Fruit fly (Drosophila melanogaster) whole organism, embryonic: ENCODE measurements around the gene CCHa2.
A peak's percentile ranks its signal among the peaks of the same experiment; 100 is the strongest.

Experiments
- Abd-B ChIP-seq: fragments of 200-800 bp; sonication (Bioruptor generic); optimal IDR thresholded peaks from 2 replicates; lab custom pipeline; 2018; ENCODE audit warnings: missing biosample characterization, mild to moderate bottlenecking, missing genetic modification characterization, moderate library complexity
- Atf-2 ChIP-seq: fragments of 200-800 bp; sonication (Bioruptor generic); optimal IDR thresholded peaks from 2 replicates; lab custom pipeline; 2016; ENCODE audit warnings: missing biosample characterization, missing genetic modification characterization
- Atf3 ChIP-seq: fragments of 200-800 bp; sonication (Bioruptor generic); optimal IDR thresholded peaks from 3 replicates; lab custom pipeline; 2016; ENCODE audit warnings: missing biosample characterization, missing genetic modification characterization
- CG10462 ChIP-seq: fragments of 200-800 bp; sonication (Bioruptor generic); optimal IDR thresholded peaks from 2 replicates; lab custom pipeline; 2016; ENCODE audit warnings: missing biosample characterization, missing genetic modification characterization
- CG11085 ChIP-seq: fragments of 200-800 bp; sonication (Bioruptor generic); IDR thresholded peaks from 2 replicates; pipeline ENCODE4 v1.3.6; 2022; ENCODE audit warnings: missing biosample characterization, missing genetic modification characterization
- CG12659 ChIP-seq: fragments of 200-800 bp; sonication (Bioruptor generic); optimal IDR thresholded peaks from 3 replicates; lab custom pipeline; 2017; ENCODE audit warnings: mild to moderate bottlenecking, missing biosample characterization, missing genetic modification reagents, missing genetic modification characterization
- CG12769 ChIP-seq: fragments of 200-800 bp; sonication (Bioruptor generic); optimal IDR thresholded peaks from 2 replicates; lab custom pipeline; 2019; ENCODE audit warnings: missing biosample characterization, mild to moderate bottlenecking, missing genetic modification characterization, moderate library complexity
- CG14710 ChIP-seq: fragments of 200-800 bp; sonication (Bioruptor generic); optimal IDR thresholded peaks from 3 replicates; lab custom pipeline; 2019; ENCODE audit warnings: missing biosample characterization, mild to moderate bottlenecking, missing genetic modification characterization, moderate library complexity
- CG15073 ChIP-seq: fragments of 200-800 bp; sonication (Bioruptor generic); optimal IDR thresholded peaks from 2 replicates; lab custom pipeline; 2016; ENCODE audit warnings: missing biosample characterization, missing genetic modification characterization
- CG15601 ChIP-seq: fragments of 200-800 bp; sonication (Bioruptor generic); optimal IDR thresholded peaks from 3 replicates; lab custom pipeline; 2019; ENCODE audit warnings: missing biosample characterization, mild to moderate bottlenecking, missing genetic modification characterization, moderate library complexity
- CG15696 ChIP-seq: fragments of 200-800 bp; sonication (Bioruptor generic); optimal IDR thresholded peaks from 2 replicates; lab custom pipeline; 2019; ENCODE audit warnings: missing biosample characterization, mild to moderate bottlenecking, missing genetic modification characterization, moderate library complexity
- CG16779 ChIP-seq: fragments of 200-800 bp; sonication (Bioruptor generic); IDR thresholded peaks from 2 replicates; pipeline ENCODE4 v1.3.6; 2022; ENCODE audit warnings: missing biosample characterization, missing genetic modification characterization
- CG16863 ChIP-seq: fragments of 200-800 bp; sonication (Bioruptor generic); optimal IDR thresholded peaks from 3 replicates; lab custom pipeline; 2016; ENCODE audit warnings: missing biosample characterization, missing genetic modification characterization
- CG17361 ChIP-seq: fragments of 200-800 bp; sonication (Bioruptor generic); IDR thresholded peaks from 3 replicates; pipeline ENCODE4 v1.3.6; 2022; ENCODE audit warnings: missing biosample characterization, missing genetic modification characterization
- CG18599 ChIP-seq: fragments of 200-800 bp; sonication (Bioruptor generic); optimal IDR thresholded peaks from 3 replicates; lab custom pipeline; 2017; ENCODE audit warnings: missing biosample characterization, missing genetic modification characterization, mild to moderate bottlenecking, moderate library complexity, missing genetic modification reagents
- CG31365 ChIP-seq: fragments of 200-800 bp; sonication (Bioruptor generic); optimal IDR thresholded peaks from 2 replicates; lab custom pipeline; 2018; ENCODE audit warnings: missing biosample characterization, mild to moderate bottlenecking, missing genetic modification characterization
- CG4730 ChIP-seq: fragments of 200-800 bp; sonication (Bioruptor generic); IDR thresholded peaks from 2 replicates; pipeline ENCODE4 v1.3.6; 2022; ENCODE audit warnings: missing biosample characterization, missing genetic modification characterization
- CG6813 ChIP-seq: fragments of 200-800 bp; sonication (Bioruptor generic); optimal IDR thresholded peaks from 2 replicates; lab custom pipeline; 2017; ENCODE audit warnings: missing biosample characterization, missing genetic modification characterization, mild to moderate bottlenecking, moderate library complexity, missing genetic modification reagents
- CG7928 ChIP-seq: fragments of 200-800 bp; sonication (Bioruptor generic); optimal IDR thresholded peaks from 2 replicates; lab custom pipeline; 2017; ENCODE audit warnings: missing biosample characterization, mild to moderate bottlenecking, missing genetic modification characterization
- CG7963 ChIP-seq: fragments of 200-800 bp; sonication (Bioruptor generic); IDR thresholded peaks from 3 replicates; pipeline ENCODE4 v1.3.6; 2022; ENCODE audit warnings: missing biosample characterization, missing genetic modification characterization; ENCODE audit not compliant: partially characterized antibody
- CG8281 ChIP-seq: fragments of 200-800 bp; sonication (Bioruptor generic); optimal IDR thresholded peaks from 2 replicates; lab custom pipeline; 2018; ENCODE audit warnings: missing biosample characterization, mild to moderate bottlenecking, missing genetic modification characterization, moderate library complexity
- CG8944 ChIP-seq: fragments of 200-800 bp; sonication (Bioruptor generic); optimal IDR thresholded peaks from 3 replicates; lab custom pipeline; 2016; ENCODE audit warnings: missing biosample characterization, missing genetic modification characterization
- Dek ChIP-seq: fragments of 200-800 bp; sonication (Bioruptor generic); optimal IDR thresholded peaks from 3 replicates; lab custom pipeline; 2019; ENCODE audit warnings: missing biosample characterization, mild to moderate bottlenecking, missing genetic modification characterization, moderate library complexity
- Dfd ChIP-seq, 2 experiments: fragments of >200 bp; optimal IDR thresholded peaks; 2 replicates each; lab custom pipeline; 2017; ENCODE audit warnings: missing biosample characterization in 2 of 2, missing genetic modification characterization in 2 of 2
- Dll ChIP-seq: fragments of 200-800 bp; sonication (Bioruptor generic); IDR thresholded peaks from 4 replicates; pipeline ENCODE4 v1.3.6; 2022; ENCODE audit warnings: missing biosample characterization, missing genetic modification characterization; ENCODE audit not compliant: partially characterized antibody
- Doc2 ChIP-seq: fragments of 200-800 bp; sonication (Bioruptor generic); IDR thresholded peaks from 2 replicates; pipeline ENCODE4 v1.3.6; 2022; ENCODE audit warnings: missing biosample characterization, missing genetic modification characterization
- ERR ChIP-seq: fragments of 200-800 bp; sonication (Bioruptor generic); optimal IDR thresholded peaks from 2 replicates; lab custom pipeline; 2016; ENCODE audit warnings: missing biosample characterization, missing genetic modification characterization
- Ets65A ChIP-seq: fragments of 200-800 bp; sonication (Bioruptor generic); peaks from one replicate; lab custom pipeline; 2016; ENCODE audit warnings: missing biosample characterization, missing genetic modification characterization
- Fer2 ChIP-seq: fragments of 200-800 bp; sonication (Bioruptor generic); optimal IDR thresholded peaks from 2 replicates; lab custom pipeline; 2018; ENCODE audit warnings: missing biosample characterization, mild to moderate bottlenecking, missing genetic modification characterization, moderate library complexity
- H2.0 ChIP-seq: fragments of 200-800 bp; sonication (Bioruptor generic); IDR thresholded peaks from 2 replicates; pipeline ENCODE4 v1.3.6; 2022; ENCODE audit warnings: missing biosample characterization, missing genetic modification characterization
- HmgD ChIP-seq: fragments of 200-800 bp; sonication (Bioruptor generic); optimal IDR thresholded peaks from 3 replicates; lab custom pipeline; 2016; ENCODE audit warnings: missing biosample characterization, missing genetic modification characterization
- Mad ChIP-seq: fragments of 200-800 bp; sonication (Bioruptor generic); optimal IDR thresholded peaks from 2 replicates; lab custom pipeline; 2016; ENCODE audit warnings: missing biosample characterization, missing genetic modification characterization
- Myb ChIP-seq: fragments of 200-800 bp; sonication (Bioruptor generic); optimal IDR thresholded peaks from 2 replicates; lab custom pipeline; 2016; ENCODE audit warnings: missing biosample characterization, missing genetic modification characterization
- Nf-YA ChIP-seq: fragments of 200-800 bp; sonication (Bioruptor generic); IDR thresholded peaks from 2 replicates; pipeline ENCODE4 v1.3.6; 2022; ENCODE audit warnings: missing biosample characterization, missing genetic modification characterization
- Nf-YB ChIP-seq: fragments of 200-800 bp; sonication (Bioruptor generic); optimal IDR thresholded peaks from 3 replicates; lab custom pipeline; 2019; ENCODE audit warnings: missing biosample characterization, mild to moderate bottlenecking, missing genetic modification characterization, moderate library complexity
- Poxn ChIP-seq: fragments of 200-800 bp; sonication (Bioruptor generic); IDR thresholded peaks from 2 replicates; pipeline ENCODE4 v1.3.6; 2022; ENCODE audit warnings: missing biosample characterization, missing genetic modification characterization
- Tbp ChIP-seq: fragments of >200 bp; optimal IDR thresholded peaks from 2 replicates; lab custom pipeline; 2018; ENCODE audit warnings: missing biosample characterization, missing genetic modification characterization
- br ChIP-seq: fragments of >200 bp; optimal IDR thresholded peaks from 2 replicates; lab custom pipeline; 2017
- chinmo ChIP-seq: fragments of 200-800 bp; sonication (Bioruptor generic); IDR thresholded peaks from 4 replicates; pipeline ENCODE4 v1.3.6; 2022; ENCODE audit warnings: missing biosample characterization, missing genetic modification characterization; ENCODE audit not compliant: partially characterized antibody
- chn ChIP-seq: fragments of 200-800 bp; sonication (Bioruptor generic); optimal IDR thresholded peaks from 2 replicates; lab custom pipeline; 2016; ENCODE audit warnings: missing biosample characterization, missing genetic modification characterization
- eve ChIP-seq, 2 experiments: fragments of >200 bp; optimal IDR thresholded peaks; 2 replicates each; lab custom pipeline; 2017; ENCODE audit warnings: missing biosample characterization in 2 of 2, missing genetic modification characterization in 2 of 2
- fu2 ChIP-seq: fragments of 200-800 bp; sonication (Bioruptor generic); optimal IDR thresholded peaks from 2 replicates; lab custom pipeline; 2016; ENCODE audit warnings: missing biosample characterization, missing genetic modification characterization
- gt ChIP-seq: fragments of 200-800 bp; sonication (Bioruptor generic); IDR thresholded peaks from 2 replicates; pipeline ENCODE4 v1.3.6; 2022; ENCODE audit warnings: missing biosample characterization, missing genetic modification characterization
- hb ChIP-seq: fragments of 200-800 bp; sonication (Bioruptor generic); IDR thresholded peaks from 3 replicates; pipeline ENCODE4 v1.3.6; 2022; ENCODE audit warnings: missing biosample characterization, missing genetic modification characterization; ENCODE audit not compliant: partially characterized antibody
- nmo ChIP-seq: fragments of 200-800 bp; sonication (Bioruptor generic); optimal IDR thresholded peaks from 2 replicates; lab custom pipeline; 2018; ENCODE audit warnings: missing biosample characterization, mild to moderate bottlenecking, missing genetic modification characterization, moderate library complexity
- rib ChIP-seq: fragments of 200-800 bp; sonication (Bioruptor generic); IDR thresholded peaks from 2 replicates; pipeline ENCODE4 v1.3.6; 2022; ENCODE audit warnings: missing biosample characterization, missing genetic modification characterization
- ro ChIP-seq: fragments of 200-800 bp; sonication (Bioruptor generic); IDR thresholded peaks from 2 replicates; pipeline ENCODE4 v1.3.6; 2022; ENCODE audit warnings: missing biosample characterization, missing genetic modification characterization
- zf30C ChIP-seq: fragments of 200-800 bp; sonication (Bioruptor generic); optimal IDR thresholded peaks from 3 replicates; lab custom pipeline; 2018; ENCODE audit warnings: missing biosample characterization, mild to moderate bottlenecking, missing genetic modification characterization

Gene CCHa2

DNA sequence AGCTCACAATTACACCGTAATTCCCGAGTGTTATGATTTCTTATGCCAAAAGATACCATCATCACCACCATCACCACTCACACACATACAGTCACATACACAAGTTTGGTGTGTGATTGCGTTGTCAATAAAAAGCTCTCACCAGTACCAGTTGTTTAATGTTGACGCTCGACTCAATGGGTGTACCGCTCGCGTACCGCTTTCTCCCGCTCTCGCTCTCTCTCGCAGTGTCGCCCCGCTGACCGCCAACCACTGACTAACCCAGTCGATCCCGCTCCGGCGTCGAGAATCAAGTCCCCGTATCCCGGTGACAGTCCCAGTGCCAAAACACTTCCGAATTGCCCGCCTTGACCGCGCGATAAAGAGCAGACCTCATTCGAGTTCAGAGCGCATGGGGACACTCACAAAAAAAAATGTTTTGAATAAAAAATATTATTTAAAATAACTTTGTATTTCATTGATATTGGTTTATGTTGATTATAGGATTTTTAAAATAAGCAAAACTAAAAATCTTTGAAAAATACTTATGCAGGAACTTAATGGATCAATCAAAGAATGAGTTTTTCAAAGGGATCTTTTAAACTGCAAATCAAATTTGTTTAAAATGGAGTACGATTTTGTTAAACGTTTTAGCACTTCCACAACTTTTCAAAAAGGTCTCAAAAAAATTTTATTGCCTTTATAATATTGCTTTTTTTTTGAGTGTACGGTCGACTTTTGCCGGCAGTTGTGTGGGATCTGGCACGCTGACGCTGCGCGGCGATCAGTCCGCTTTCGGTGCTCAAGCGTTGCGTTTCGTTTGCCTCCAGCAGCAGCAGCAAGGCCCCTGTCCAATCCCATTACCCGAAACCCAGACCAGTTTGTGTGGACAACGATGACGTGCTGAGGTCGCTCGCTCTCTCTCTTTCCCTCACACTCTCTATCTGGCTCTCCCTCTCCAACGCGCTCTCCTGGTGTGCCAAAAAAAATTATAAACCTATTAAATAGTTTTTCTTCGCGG, 30.5 kb downstream of the CCHa2 start, which contains the start of gene Dic1 (continued):
- TF ChIP-seq Poxn (GFP tag; lab: Robert Waterston, UW), result peak; percentile 84
- peak; percentile 99 for TF ChIP-seq nmo
- peak; percentile 98 for TF ChIP-seq CG18599 (GFP tag; lab: Kevin White, UChicago)
- TF ChIP-seq chinmo (GFP tag; lab: Robert Waterston, UW), result peak; percentile 90; the same call in 3 of the 4 replicates
- TF ChIP-seq HmgD, result peak; percentile 42
- peak; percentile 74 for TF ChIP-seq ro (GFP tag; lab: Robert Waterston, UW)
- peak; percentile 76 for TF ChIP-seq Myb
- TF ChIP-seq fu2 (GFP tag; lab: Kevin White, UChicago), result peak; percentile 91
- no peak for TF ChIP-seq br (lab: Kevin White, UChicago)
- peak in 1 of 2 experiments; percentile 97 for TF ChIP-seq eve (GFP tag; optimal IDR thresholded peaks at IDR 0.05; lab: Kevin White, UChicago)
- TF ChIP-seq CG15696 (tag; lab: Kevin White, UChicago), result peak; percentile 93
- peak; percentile 85 for TF ChIP-seq CG8944
- peak; percentile 98 for TF ChIP-seq Ets65A (GFP tag; lab: Kevin White, UChicago)
- peak; percentile 81 for TF ChIP-seq CG4730
- peak; percentile 94 for TF ChIP-seq CG15601 (tag; lab: Kevin White, UChicago)
- TF ChIP-seq CG17361 (GFP tag; lab: Robert Waterston, UW), result peak; percentile 99
- peak; percentile 100 for TF ChIP-seq CG12769 (tag; lab: Kevin White, UChicago)
- 0 out of 4 replicates have a peak, but pooled peaks have one; percentile 30 for TF ChIP-seq Dll
- peak; percentile 87 for TF ChIP-seq CG8281 (tag; lab: Kevin White, UChicago)
- no peak for TF ChIP-seq Tbp
- TF ChIP-seq CG6813 (GFP tag; lab: Kevin White, UChicago), result peak; percentile 93
- peak; percentile 90 for TF ChIP-seq zf30C
- TF ChIP-seq CG15073 (GFP tag; lab: Kevin White, UChicago), result peak; percentile 72
- peak; percentile 96 for TF ChIP-seq Abd-B (GFP tag; lab: Kevin White, UChicago)
- TF ChIP-seq Dfd (GFP tag; optimal IDR thresholded peaks at IDR 0.05; lab: Kevin White, UChicago), result peak in 1 of 2 experiments; percentile 35
- no peak for TF ChIP-seq hb (GFP tag; lab: Robert Waterston, UW)
- peak; percentile 86 for TF ChIP-seq Nf-YB (GFP tag; lab: Kevin White, UChicago)
- no peak; the same call in 2 of the 3 replicates for TF ChIP-seq CG7963 (GFP tag; lab: Robert Waterston, UW)
- peak; percentile 96 for TF ChIP-seq Dek (tag; lab: Kevin White, UChicago)
- peak; percentile 98 for TF ChIP-seq CG14710 (tag; lab: Kevin White, UChicago)
- peak; percentile 69 for TF ChIP-seq gt (GFP tag; lab: Robert Waterston, UW)
- TF ChIP-seq Fer2 (tag; lab: Kevin White, UChicago), result peak; percentile 95
- TF ChIP-seq ERR (GFP tag; lab: Kevin White, UChicago), result peak; percentile 32
- TF ChIP-seq Atf3 (GFP tag; lab: Kevin White, UChicago), result peak; percentile 88
- peak; percentile 87 for TF ChIP-seq CG16863 (GFP tag; lab: Kevin White, UChicago)
- TF ChIP-seq chn (GFP tag; lab: Kevin White, UChicago), result peak; percentile 93
- peak; percentile 94 for TF ChIP-seq CG10462 (GFP tag; lab: Kevin White, UChicago)
- TF ChIP-seq Doc2 (GFP tag; lab: Robert Waterston, UW), result 0 out of 2 replicates have a peak, but pooled peaks have one; percentile 37
- peak; percentile 91 for TF ChIP-seq Mad (GFP tag; lab: Kevin White, UChicago)
- TF ChIP-seq H2.0 (GFP tag; lab: Robert Waterston, UW), result peak; percentile 79
- TF ChIP-seq CG16779 (GFP tag; lab: Robert Waterston, UW), result peak; percentile 65; the same call in 1 of the 2 replicates
- TF ChIP-seq CG11085 (GFP tag; lab: Robert Waterston, UW), result peak; percentile 80
- TF ChIP-seq rib, result peak; percentile 79
- peak; percentile 85 for TF ChIP-seq Nf-YA (GFP tag; lab: Robert Waterston, UW)
- peak; percentile 92 for TF ChIP-seq Atf-2 (GFP tag; lab: Kevin White, UChicago)
- peak; percentile 64 for TF ChIP-seq CG31365 (tag; lab: Kevin White, UChicago)
- TF ChIP-seq CG7928 (GFP tag; lab: Kevin White, UChicago), result peak; percentile 80
- peak; percentile 99 for TF ChIP-seq CG12659
